Worm (Caenorhabditis elegans): ENCODE measurements around the gene prmt-5.
A peak's percentile ranks its signal among the peaks of the same experiment; 100 is the strongest.

prmt-5 gene

DNA sequence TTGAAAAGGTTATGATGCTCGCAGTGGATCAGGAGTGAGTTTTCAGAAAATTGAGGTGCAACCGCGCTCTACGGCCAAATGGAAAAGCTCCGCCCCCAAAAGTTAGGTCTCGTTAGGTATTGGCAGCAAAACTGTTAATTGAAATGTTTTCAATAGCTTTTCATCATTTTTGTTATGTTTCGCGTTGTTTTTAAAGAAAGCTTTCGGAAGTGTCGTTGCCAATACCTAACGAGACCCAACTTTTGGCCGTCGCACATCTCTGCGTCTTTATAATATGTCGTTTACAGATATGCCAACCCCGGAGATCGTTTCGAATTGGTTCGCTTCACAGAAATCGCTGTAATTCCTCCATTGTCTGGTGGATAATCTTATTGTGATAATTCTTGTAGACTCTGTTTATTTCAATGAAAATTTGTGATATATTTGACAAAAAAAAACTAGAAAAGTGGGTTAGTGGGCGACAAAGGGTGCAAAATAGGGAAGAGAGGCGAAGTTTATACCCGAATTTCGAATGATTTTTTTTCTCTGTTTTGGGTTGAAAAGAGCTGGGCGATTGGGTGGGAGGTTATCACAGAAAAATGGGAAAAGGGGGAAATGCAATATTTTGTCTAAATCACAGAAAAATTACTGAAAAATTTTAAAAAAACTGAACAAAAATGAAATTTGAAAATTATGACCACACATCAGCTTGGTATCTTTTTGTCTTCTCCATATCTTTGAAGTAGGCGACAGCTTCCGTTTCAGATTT is 33.9 kb upstream of the prmt-5 start (continued):
- no peak for TF ChIP-seq nhr-11 (tag; optimal IDR thresholded peaks at IDR 0.05)
- TF ChIP-seq spr-1 (tag; optimal IDR thresholded peaks at IDR 0.05) = no peak
- TF ChIP-seq ceh-62 (tag; optimal IDR thresholded peaks at IDR 0.05) = no peak
- TF ChIP-seq hlh-30 (tag; optimal IDR thresholded peaks at IDR 0.05; ENCODE audit: insufficient read depth) = no peak
- no peak for TF ChIP-seq aly-2 (tag; optimal IDR thresholded peaks at IDR 0.05)
- TF ChIP-seq lsy-2 (tag; optimal IDR thresholded peaks at IDR 0.05) = no peak
- no peak for TF ChIP-seq Y105C5A.15 (GFP tag; IDR thresholded peaks at IDR 0.05)
- TF ChIP-seq F37D6.2 (tag; optimal IDR thresholded peaks at IDR 0.05) = no peak
- no peak for TF ChIP-seq lin-15B (tag; optimal IDR thresholded peaks at IDR 0.05)
- 0 out of 2 replicates have a peak, but pooled peaks have one; percentile 30 for TF ChIP-seq Y48G9A.11 (GFP tag; IDR thresholded peaks at IDR 0.05)
- peak; percentile 29; the same call in 1 of the 2 replicates for TF ChIP-seq hmg-1.1 (GFP tag; IDR thresholded peaks at IDR 0.05)
- no peak for TF ChIP-seq lin-39 (tag; optimal IDR thresholded peaks at IDR 0.05)
- no peak for TF ChIP-seq ztf-11 (tag; optimal IDR thresholded peaks at IDR 0.05)
- TF ChIP-seq unc-39 (tag; optimal IDR thresholded peaks at IDR 0.05) = no peak
- TF ChIP-seq dve-1 (tag; optimal IDR thresholded peaks at IDR 0.05; ENCODE audit: insufficient read depth) = peak; percentile 61
- peak; percentile 55 for TF ChIP-seq ama-1 (optimal IDR thresholded peaks at IDR 0.05)
- no peak for TF ChIP-seq zip-2 (tag; optimal IDR thresholded peaks at IDR 0.05)
- peak; percentile 27 for TF ChIP-seq nhr-25 (tag; optimal IDR thresholded peaks at IDR 0.05; ENCODE audit: borderline replicate concordance, insufficient read depth)
- peak; percentile 14 for TF ChIP-seq rbr-2 (tag; optimal IDR thresholded peaks at IDR 0.05)
- no peak for TF ChIP-seq daf-12 (tag; optimal IDR thresholded peaks at IDR 0.05)

- 0 out of 2 replicates have a peak, but pooled peaks have one; percentile 31 for TF ChIP-seq pha-4 (GFP tag; IDR thresholded peaks at IDR 0.05)
- no peak for TF ChIP-seq pha-4 (tag; optimal IDR thresholded peaks at IDR 0.05)
- no peak for TF ChIP-seq zip-11 (GFP tag; IDR thresholded peaks at IDR 0.05)
These were observed 30.8 kb upstream of the prmt-5 start, which contains the start of gene emb-8 for ce11 chrIII:5199577-5199976. Gene emb-8 (minus strand): TSS chrIII:5199677.

DNA sequence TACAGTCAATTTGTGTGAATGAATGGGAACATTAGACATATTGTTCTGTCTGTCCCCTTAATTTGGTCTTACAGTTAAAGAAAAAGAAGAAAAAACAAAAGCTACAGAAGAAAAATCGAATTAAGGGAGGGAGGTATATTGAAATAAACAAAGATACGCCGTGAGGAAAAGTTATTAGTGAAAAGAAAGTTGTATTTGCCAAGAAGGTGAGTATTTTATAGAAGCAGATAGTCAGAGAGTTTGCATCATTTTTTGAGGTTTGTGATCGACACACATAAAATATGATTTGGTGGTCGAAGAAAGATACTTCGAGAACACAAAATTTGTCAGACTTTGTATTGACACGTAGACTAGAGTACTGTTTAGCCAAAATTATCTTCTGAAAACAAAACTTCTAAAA is 30.0 kb upstream of the prmt-5 start:
- TF ChIP-seq lim-7 (GFP tag; IDR thresholded peaks at IDR 0.05) (0 out of 2 replicates have a peak, but pooled peaks have one; percentile 34), lsy-2 (tag; optimal IDR thresholded peaks at IDR 0.05) (peak in 1 of 2 experiments; percentile 28), rbr-2 (tag; optimal IDR thresholded peaks at IDR 0.05) (no peak), F26F4.8 (GFP tag; conservative IDR thresholded peaks at IDR 0.05) (no peak), daf-19 (GFP tag; conservative IDR thresholded peaks at IDR 0.05) (no peak), daf-16 (GFP tag; optimal IDR thresholded peaks at IDR 0.05) (no peak), daf-16 (tag; optimal IDR thresholded peaks at IDR 0.05) (peak; percentile 13), dmd-6 (GFP tag; IDR thresholded peaks at IDR 0.05) (peak; percentile 34; the same call in 1 of the 2 replicates), hif-1 (tag; optimal IDR thresholded peaks at IDR 0.05) (peak in 1 of 2 experiments; percentile 44), T20F7.1 (GFP tag; optimal IDR thresholded peaks at IDR 0.05) (peak; percentile 19), nhr-28 (tag; optimal IDR thresholded peaks at IDR 0.05) (peak; percentile 96), Y48G9A.11 (GFP tag; IDR thresholded peaks at IDR 0.05) (no peak), mep-1 (tag; optimal IDR thresholded peaks at IDR 0.05) (peak; percentile 8), ztf-7 (tag; optimal IDR thresholded peaks at IDR 0.05) (peak; percentile 4), fos-1 (tag; optimal IDR thresholded peaks at IDR 0.05) (no peak), nhr-237 (tag; optimal IDR thresholded peaks at IDR 0.05) (no peak), nhr-77 (tag; optimal IDR thresholded peaks at IDR 0.05) (peak; percentile 71), dve-1 (tag; optimal IDR thresholded peaks at IDR 0.05; ENCODE audit: insufficient read depth) (peak; percentile 60), unc-62 (GFP tag; optimal IDR thresholded peaks at IDR 0.05 in 1 of 2) (peak in 1 of 2 experiments; percentile 38), unc-62 (tag; optimal IDR thresholded peaks at IDR 0.05) (no peak), pha-4 (GFP tag; IDR thresholded peaks at IDR 0.05) (no peak), pha-4 (tag; optimal IDR thresholded peaks at IDR 0.05) (no peak), pqm-1 (tag; optimal IDR thresholded peaks at IDR 0.05) (peak; percentile 75)
